Worm (Caenorhabditis elegans): ENCODE results near the gene F53F4.1.

The F53F4.1 gene

ce11 chrV:13624424-13624823 lies 39.8 kb downstream of the F53F4.1 start, which contains the start of gene F53F4.11:
TSS of gene F53F4.11 (minus strand) at chrV:13624524.
- TF ChIP-seq sea-1 (GFP tag; conservative IDR thresholded peaks at IDR 0.05) (no peak), flt-1 (GFP tag; IDR thresholded peaks at IDR 0.05) (no peak), pes-1 (GFP tag; IDR thresholded peaks at IDR 0.05) (no peak), ets-7 (tag; optimal IDR thresholded peaks at IDR 0.05) (no peak), hmg-4 (GFP tag; optimal IDR thresholded peaks at IDR 0.05) (no peak), aly-1 (tag; optimal IDR thresholded peaks at IDR 0.05) (no peak), tbx-11 (GFP tag; IDR thresholded peaks at IDR 0.05) (no peak), ceh-13 (GFP tag; optimal IDR thresholded peaks at IDR 0.05) (no peak), tra-4 (tag; optimal IDR thresholded peaks at IDR 0.05) (no peak), tbx-37 (GFP tag; conservative IDR thresholded peaks at IDR 0.05) (no peak), hmbx-1 (tag; optimal IDR thresholded peaks at IDR 0.05) (no peak), scrt-1 (GFP tag; IDR thresholded peaks at IDR 0.05) (no peak), ama-1 (optimal IDR thresholded peaks at IDR 0.05) (no peak), ceh-36 (tag; optimal IDR thresholded peaks at IDR 0.05) (no peak), hnd-1 (tag; optimal IDR thresholded peaks at IDR 0.05) (no peak), B0310.2 (tag; optimal IDR thresholded peaks at IDR 0.05) (no peak), F13C5.2 (tag; optimal IDR thresholded peaks at IDR 0.05) (no peak)

- TF ChIP-seq ceh-36 (tag; optimal IDR thresholded peaks at IDR 0.05) (no peak), hmg-4 (GFP tag; optimal IDR thresholded peaks at IDR 0.05) (no peak), flt-1 (GFP tag; IDR thresholded peaks at IDR 0.05) (no peak), scrt-1 (GFP tag; IDR thresholded peaks at IDR 0.05) (no peak), sea-1 (GFP tag; conservative IDR thresholded peaks at IDR 0.05) (no peak), ets-7 (tag; optimal IDR thresholded peaks at IDR 0.05) (no peak), ama-1 (optimal IDR thresholded peaks at IDR 0.05) (no peak)
These were observed 41.0 kb downstream of the F53F4.1 start, which contains the start of the genes nduv-2 and F53F4.12 for ce11 chrV:13625517-13626097. TSS of gene nduv-2 (minus strand) at chrV:13625567. TSS of gene F53F4.12 (plus strand) at chrV:13626047.

ce11 chrV:13627103-13627623 lies 42.6 kb downstream of the F53F4.1 start, which contains the start of gene sde-2:
TSS of gene sde-2 (plus strand) at chrV:13627573.
- TF ChIP-seq F13C5.2 (tag; optimal IDR thresholded peaks at IDR 0.05) (no peak), flt-1 (GFP tag; IDR thresholded peaks at IDR 0.05) (no peak), ceh-13 (GFP tag; optimal IDR thresholded peaks at IDR 0.05) (no peak), tbx-37 (GFP tag; conservative IDR thresholded peaks at IDR 0.05) (no peak), hmg-4 (GFP tag; optimal IDR thresholded peaks at IDR 0.05) (no peak), pes-1 (GFP tag; IDR thresholded peaks at IDR 0.05) (no peak)

- no peak for TF ChIP-seq pes-1 (GFP tag; IDR thresholded peaks at IDR 0.05)
- no peak for TF ChIP-seq ceh-13 (GFP tag; optimal IDR thresholded peaks at IDR 0.05)
- no peak for TF ChIP-seq ceh-36 (tag; optimal IDR thresholded peaks at IDR 0.05)
- no peak for TF ChIP-seq tbx-11 (GFP tag; IDR thresholded peaks at IDR 0.05)
- TF ChIP-seq ama-1 (optimal IDR thresholded peaks at IDR 0.05): no peak
- no peak for TF ChIP-seq flt-1 (GFP tag; IDR thresholded peaks at IDR 0.05)
- TF ChIP-seq tbx-37 (GFP tag; conservative IDR thresholded peaks at IDR 0.05): no peak
- TF ChIP-seq aly-1 (tag; optimal IDR thresholded peaks at IDR 0.05): no peak
- TF ChIP-seq tra-4 (tag; optimal IDR thresholded peaks at IDR 0.05): no peak
- no peak for TF ChIP-seq hmbx-1 (tag; optimal IDR thresholded peaks at IDR 0.05)
- no peak for TF ChIP-seq hmg-4 (GFP tag; optimal IDR thresholded peaks at IDR 0.05)
- no peak for TF ChIP-seq sea-1 (GFP tag; conservative IDR thresholded peaks at IDR 0.05)
- TF ChIP-seq scrt-1 (GFP tag; IDR thresholded peaks at IDR 0.05): no peak
- TF ChIP-seq ets-7 (tag; optimal IDR thresholded peaks at IDR 0.05): no peak
These were observed 49.6 kb downstream of the F53F4.1 start, which contains the start of gene H37A05.2 for ce11 chrV:13634149-13634548. TSS of gene H37A05.2 (minus strand) at chrV:13634249.
